Fruit fly (Drosophila melanogaster): Measurements from ENCODE around the gene Roc1b.

The Roc1b gene

dm6 chr3L:343316-343715 lies 14.5 kb upstream of the Roc1b start:
- TF ChIP-seq GATAd (GFP tag; optimal IDR thresholded peaks at IDR 0.05) (no peak), tai (GFP tag; optimal IDR thresholded peaks at IDR 0.05) (peak; percentile 12), lola (GFP tag; optimal IDR thresholded peaks at IDR 0.05) (no peak), Mio (GFP tag; optimal IDR thresholded peaks at IDR 0.05) (no peak), dmrt93B (GFP tag; optimal IDR thresholded peaks at IDR 0.05) (no peak), pan (optimal IDR thresholded peaks at IDR 0.05) (no peak), foxo (GFP tag; optimal IDR thresholded peaks at IDR 0.05) (no peak), ey (GFP tag; optimal IDR thresholded peaks at IDR 0.05) (no peak)

dm6 chr3L:346656-347640 lies 10.8 kb upstream of the Roc1b start, which contains the start of gene mth:
mth (minus strand) TSS chr3L:346957.
- peak; percentile 22 for TF ChIP-seq CG32264 (GFP tag; optimal IDR thresholded peaks at IDR 0.05)
- peak; percentile 41 for TF ChIP-seq Sp1 (GFP tag; optimal IDR thresholded peaks at IDR 0.05)
- TF ChIP-seq sage (GFP tag; optimal IDR thresholded peaks at IDR 0.05) = no peak
- peak; percentile 44 for TF ChIP-seq rgr (GFP tag; optimal IDR thresholded peaks at IDR 0.05)
- TF ChIP-seq h (GFP tag; optimal IDR thresholded peaks at IDR 0.05) = peak; percentile 37
- TF ChIP-seq usp (GFP tag; optimal IDR thresholded peaks at IDR 0.05) = no peak
- peak; percentile 61 for TF ChIP-seq Jra (GFP tag; optimal IDR thresholded peaks at IDR 0.05)
- peak; percentile 16 for TF ChIP-seq Rel (GFP tag; optimal IDR thresholded peaks at IDR 0.05)
- peak; percentile 25 for TF ChIP-seq Rel (tag; optimal IDR thresholded peaks at IDR 0.05)
- TF ChIP-seq OdsH (GFP tag; optimal IDR thresholded peaks at IDR 0.05) = no peak
- peak; percentile 21 for TF ChIP-seq sv (GFP tag; optimal IDR thresholded peaks at IDR 0.05)
- peak; percentile 63 for TF ChIP-seq Hnf4 (GFP tag; optimal IDR thresholded peaks at IDR 0.05)
- no peak for TF ChIP-seq Dif (GFP tag; optimal IDR thresholded peaks at IDR 0.05; ENCODE audit: partially characterized antibody)
- no peak for TF ChIP-seq CrebA (GFP tag; optimal IDR thresholded peaks at IDR 0.05; ENCODE audit: borderline replicate concordance)
- no peak for TF ChIP-seq Mio (GFP tag; optimal IDR thresholded peaks at IDR 0.05)
- TF ChIP-seq dl (GFP tag; optimal IDR thresholded peaks at IDR 0.05; ENCODE audit: insufficient read depth in 1 of 2, partially characterized antibody in 2 of 2) = no peak
- TF ChIP-seq N (GFP tag; optimal IDR thresholded peaks at IDR 0.05) = peak; percentile 75
- peak; percentile 42 for TF ChIP-seq Hr78 (GFP tag; optimal IDR thresholded peaks at IDR 0.05)
- TF ChIP-seq dsf (GFP tag; optimal IDR thresholded peaks at IDR 0.05; ENCODE audit: borderline replicate concordance) = peak; percentile 60
- TF ChIP-seq CG9705 (GFP tag; optimal IDR thresholded peaks at IDR 0.05) = peak; percentile 47
- TF ChIP-seq pan (optimal IDR thresholded peaks at IDR 0.05) = no peak
- no peak for TF ChIP-seq lola (GFP tag; optimal IDR thresholded peaks at IDR 0.05)
- TF ChIP-seq Vsx2 (GFP tag; optimal IDR thresholded peaks at IDR 0.05; ENCODE audit: partially characterized antibody) = no peak
- TF ChIP-seq Dfd (GFP tag; optimal IDR thresholded peaks at IDR 0.05) = no peak
- no peak for TF ChIP-seq psq (GFP tag; optimal IDR thresholded peaks at IDR 0.05)
- no peak for TF ChIP-seq Hr83 (GFP tag; optimal IDR thresholded peaks at IDR 0.05; ENCODE audit: poor library complexity, severe bottlenecking)
- no peak for TF ChIP-seq Abd-B (GFP tag; optimal IDR thresholded peaks at IDR 0.05)
- no peak for TF ChIP-seq jim (GFP tag; optimal IDR thresholded peaks at IDR 0.05)
- TF ChIP-seq HLH106 (tag; optimal IDR thresholded peaks at IDR 0.05) = peak; percentile 62
- peak; percentile 53 for TF ChIP-seq fru (GFP tag; optimal IDR thresholded peaks at IDR 0.05)
- peak; percentile 38 for TF ChIP-seq br (GFP tag; optimal IDR thresholded peaks at IDR 0.05)
- no peak for TF ChIP-seq tai (GFP tag; optimal IDR thresholded peaks at IDR 0.05)
- peak; percentile 6 for TF ChIP-seq dmrt93B (GFP tag; optimal IDR thresholded peaks at IDR 0.05)
- no peak for TF ChIP-seq Myc (optimal IDR thresholded peaks at IDR 0.05)
- TF ChIP-seq woc (GFP tag; optimal IDR thresholded peaks at IDR 0.05) = peak; percentile 73
- TF ChIP-seq foxo (GFP tag; optimal IDR thresholded peaks at IDR 0.05) = peak in 1 of 2 experiments; percentile 62
- peak; percentile 28 for TF ChIP-seq brk (GFP tag; optimal IDR thresholded peaks at IDR 0.05)
- TF ChIP-seq GATAd (GFP tag; optimal IDR thresholded peaks at IDR 0.05) = no peak
- peak; percentile 20 for TF ChIP-seq ey (GFP tag; optimal IDR thresholded peaks at IDR 0.05)
